Worm (Caenorhabditis elegans): ENCODE measurements around the gene R04B5.7.
"Not testable (repeated sequence)": the region's sequence is repeated elsewhere in the genome, so short reads cannot be mapped to it uniquely, and the experiment has no call there.

The R04B5.7 gene

ce11 chrV:10051855-10052254 is 38.5 kb downstream of the R04B5.7 start, which contains the start of gene str-118:
TSS of gene str-118 (plus strand) at chrV:10052155.
- TF ChIP-seq aly-2 (tag; optimal IDR thresholded peaks at IDR 0.05) (no peak), ctbp-1 (GFP tag; IDR thresholded peaks at IDR 0.05) (no peak), F10B5.3 (tag; optimal IDR thresholded peaks at IDR 0.05) (no peak), hif-1 (tag; optimal IDR thresholded peaks at IDR 0.05) (no peak), Y105C5A.15 (GFP tag; IDR thresholded peaks at IDR 0.05) (no peak), hmg-1.1 (GFP tag; IDR thresholded peaks at IDR 0.05) (no peak), daf-8 (GFP tag; IDR thresholded peaks at IDR 0.05) (no peak), vab-7 (GFP tag; IDR thresholded peaks at IDR 0.05) (no peak)

DNA sequence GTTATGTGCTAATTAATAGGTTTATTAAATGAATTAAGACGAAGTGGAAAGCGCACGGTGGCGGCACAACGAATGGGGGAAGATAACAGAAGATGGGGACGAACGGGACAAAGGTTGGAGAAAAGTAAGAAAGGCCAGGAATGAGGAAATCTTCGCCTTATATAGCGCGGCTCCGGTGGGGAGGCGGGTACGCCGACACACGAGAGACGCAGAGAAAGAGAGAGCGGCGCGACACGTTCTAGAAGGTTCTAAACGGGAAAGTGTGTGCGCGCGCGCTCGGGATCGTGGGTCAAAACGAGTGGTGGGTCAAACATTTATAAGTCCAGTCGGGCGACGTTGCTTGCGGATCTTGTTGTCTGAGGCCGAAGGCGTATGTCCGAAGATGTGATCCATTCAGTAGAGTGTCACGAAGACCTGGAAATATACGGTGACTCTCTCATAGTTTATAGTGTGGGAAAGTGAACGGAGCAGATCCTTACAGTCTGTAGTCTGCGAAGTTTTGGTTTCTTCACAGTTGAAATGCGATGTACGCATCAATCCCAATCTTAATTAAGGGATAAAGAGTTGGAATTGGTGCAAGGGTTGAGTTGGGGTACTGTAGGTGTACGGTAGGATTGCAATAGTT is 41.1 kb downstream of the R04B5.7 start:
- TF ChIP-seq pha-4 (GFP tag; IDR thresholded peaks at IDR 0.05) (peak; percentile 65), madf-9 (GFP tag; conservative IDR thresholded peaks at IDR 0.05) (0 out of 2 replicates have a peak, but pooled peaks have one; percentile 56), lin-29 (GFP tag; IDR thresholded peaks at IDR 0.05) (peak; percentile 51; the same call in 1 of the 2 replicates), dmd-9 (GFP tag; IDR thresholded peaks at IDR 0.05) (0 out of 2 replicates have a peak, but pooled peaks have one; percentile 36), zfp-3 (GFP tag; conservative IDR thresholded peaks at IDR 0.05) (0 out of 2 replicates have a peak, but pooled peaks have one; percentile 54), set-16 (GFP tag; IDR thresholded peaks at IDR 0.05) (peak; percentile 89), dmd-8 (GFP tag; IDR thresholded peaks at IDR 0.05) (0 out of 2 replicates have a peak, but pooled peaks have one; percentile 26), ceh-20 (GFP tag; IDR thresholded peaks at IDR 0.05) (peak; percentile 61; the same call in 1 of the 2 replicates), ceh-44 (GFP tag; IDR thresholded peaks at IDR 0.05) (0 out of 2 replicates have a peak, but pooled peaks have one; percentile 50), dmd-6 (GFP tag; IDR thresholded peaks at IDR 0.05) (peak; percentile 67), mdt-29 (GFP tag; IDR thresholded peaks at IDR 0.05) (peak; percentile 64), Y48G9A.11 (GFP tag; IDR thresholded peaks at IDR 0.05) (peak; percentile 31; the same call in 1 of the 2 replicates), vab-7 (GFP tag; IDR thresholded peaks at IDR 0.05) (0 out of 2 replicates have a peak, but pooled peaks have one; percentile 21), hmg-1.1 (GFP tag; IDR thresholded peaks at IDR 0.05) (peak; percentile 64; the same call in 1 of the 2 replicates), lin-38 (GFP tag; IDR thresholded peaks at IDR 0.05) (peak; percentile 69), nhr-41 (GFP tag; IDR thresholded peaks at IDR 0.05) (peak; percentile 75; the same call in 1 of the 2 replicates), nhr-102 (tag; optimal IDR thresholded peaks at IDR 0.05) (peak; percentile 16), arid-1 (GFP tag; conservative IDR thresholded peaks at IDR 0.05) (peak; percentile 31; the same call in 1 of the 2 replicates), ctbp-1 (GFP tag; IDR thresholded peaks at IDR 0.05) (0 out of 2 replicates have a peak, but pooled peaks have one; percentile 20), T26A8.4 (GFP tag; IDR thresholded peaks at IDR 0.05) (peak; percentile 72)
- not testable (repeated sequence) for TF ChIP-seq pha-4 (tag; optimal IDR thresholded peaks at IDR 0.05)

- no peak for TF ChIP-seq Y5F2A.4 (GFP tag; optimal IDR thresholded peaks at IDR 0.05)
- no peak for TF ChIP-seq arid-1 (GFP tag; conservative IDR thresholded peaks at IDR 0.05)
- no peak for TF ChIP-seq T26A8.4 (GFP tag; IDR thresholded peaks at IDR 0.05)
- TF ChIP-seq egl-43 (GFP tag; IDR thresholded peaks at IDR 0.05) = peak; percentile 22; the same call in 1 of the 2 replicates
- no peak for TF ChIP-seq ceh-32 (tag; optimal IDR thresholded peaks at IDR 0.05; ENCODE audit: poor library complexity)
- no peak for TF ChIP-seq zip-11 (GFP tag; IDR thresholded peaks at IDR 0.05)
- TF ChIP-seq F44E2.7 (GFP tag; IDR thresholded peaks at IDR 0.05) = no peak
- no peak for TF ChIP-seq vab-7 (GFP tag; IDR thresholded peaks at IDR 0.05)
These were observed 43.2 kb downstream of the R04B5.7 start for ce11 chrV:10047189-10047588.

DNA sequence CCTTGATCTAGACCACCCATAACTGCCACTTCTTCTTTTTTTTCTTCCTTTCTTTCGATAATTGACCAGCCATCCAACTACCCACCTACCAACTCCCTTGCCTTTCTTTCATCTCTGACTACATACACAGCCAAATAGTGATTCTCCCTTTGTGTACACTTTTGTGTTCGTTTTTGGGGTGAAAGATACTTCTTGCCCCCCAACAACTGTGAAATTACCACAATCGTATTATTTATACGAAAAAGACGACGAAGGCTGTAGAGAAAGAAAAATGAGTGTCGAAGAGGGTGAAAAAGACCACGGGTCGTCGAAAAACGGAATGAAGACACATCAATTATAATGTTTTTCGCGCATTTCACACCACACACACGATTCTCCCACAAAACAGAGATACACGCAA is 43.9 kb downstream of the R04B5.7 start:
- TF ChIP-seq dpl-1 (GFP tag; optimal IDR thresholded peaks at IDR 0.05) = no peak
- no peak for TF ChIP-seq F26F4.8 (GFP tag; conservative IDR thresholded peaks at IDR 0.05)
- peak; percentile 7 for TF ChIP-seq hlh-30 (tag; optimal IDR thresholded peaks at IDR 0.05; ENCODE audit: insufficient read depth)
- peak; percentile 56 for TF ChIP-seq ama-1 (optimal IDR thresholded peaks at IDR 0.05)
- peak in 1 of 2 experiments; percentile 74 for TF ChIP-seq unc-62 (GFP tag; optimal IDR thresholded peaks at IDR 0.05 in 1 of 2)
- TF ChIP-seq unc-62 (tag; optimal IDR thresholded peaks at IDR 0.05) = no peak
- TF ChIP-seq hlh-11 (tag; optimal IDR thresholded peaks at IDR 0.05) = no peak
- 0 out of 2 replicates have a peak, but pooled peaks have one; percentile 25 for TF ChIP-seq dmd-8 (GFP tag; IDR thresholded peaks at IDR 0.05)
- no peak for TF ChIP-seq set-16 (GFP tag; IDR thresholded peaks at IDR 0.05)
- TF ChIP-seq nhr-102 (tag; optimal IDR thresholded peaks at IDR 0.05) = no peak
- no peak for TF ChIP-seq mdt-29 (GFP tag; IDR thresholded peaks at IDR 0.05)
- no peak for TF ChIP-seq daf-16 (GFP tag; optimal IDR thresholded peaks at IDR 0.05)
- no peak for TF ChIP-seq daf-16 (tag; optimal IDR thresholded peaks at IDR 0.05)
- TF ChIP-seq aha-1 (tag) = peak; percentile 86
- TF ChIP-seq aly-2 (tag; optimal IDR thresholded peaks at IDR 0.05) = no peak
- no peak for TF ChIP-seq T20F7.1 (GFP tag; optimal IDR thresholded peaks at IDR 0.05)
- TF ChIP-seq ZK546.5 (tag; optimal IDR thresholded peaks at IDR 0.05) = no peak
- TF ChIP-seq unc-39 (tag; optimal IDR thresholded peaks at IDR 0.05) = no peak

Measured in whole organism, L4 larva.